Fruit fly (Drosophila melanogaster) Kc167 (cell line): ENCODE measurements around the gene CG14689.

ENCODE experiments used
- Sin3A ChIP-seq: fragments of >200 bp; optimal IDR thresholded peaks from 2 replicates; lab custom pipeline; 2018; ENCODE audit warnings: missing external identifiers
- h ChIP-seq: fragments of >200 bp; optimal IDR thresholded peaks from 3 replicates; lab custom pipeline; 2018; ENCODE audit warnings: missing external identifiers
- insv ChIP-seq: fragments of >200 bp; optimal IDR thresholded peaks from 3 replicates; lab custom pipeline; 2018; ENCODE audit warnings: missing external identifiers

DNA sequence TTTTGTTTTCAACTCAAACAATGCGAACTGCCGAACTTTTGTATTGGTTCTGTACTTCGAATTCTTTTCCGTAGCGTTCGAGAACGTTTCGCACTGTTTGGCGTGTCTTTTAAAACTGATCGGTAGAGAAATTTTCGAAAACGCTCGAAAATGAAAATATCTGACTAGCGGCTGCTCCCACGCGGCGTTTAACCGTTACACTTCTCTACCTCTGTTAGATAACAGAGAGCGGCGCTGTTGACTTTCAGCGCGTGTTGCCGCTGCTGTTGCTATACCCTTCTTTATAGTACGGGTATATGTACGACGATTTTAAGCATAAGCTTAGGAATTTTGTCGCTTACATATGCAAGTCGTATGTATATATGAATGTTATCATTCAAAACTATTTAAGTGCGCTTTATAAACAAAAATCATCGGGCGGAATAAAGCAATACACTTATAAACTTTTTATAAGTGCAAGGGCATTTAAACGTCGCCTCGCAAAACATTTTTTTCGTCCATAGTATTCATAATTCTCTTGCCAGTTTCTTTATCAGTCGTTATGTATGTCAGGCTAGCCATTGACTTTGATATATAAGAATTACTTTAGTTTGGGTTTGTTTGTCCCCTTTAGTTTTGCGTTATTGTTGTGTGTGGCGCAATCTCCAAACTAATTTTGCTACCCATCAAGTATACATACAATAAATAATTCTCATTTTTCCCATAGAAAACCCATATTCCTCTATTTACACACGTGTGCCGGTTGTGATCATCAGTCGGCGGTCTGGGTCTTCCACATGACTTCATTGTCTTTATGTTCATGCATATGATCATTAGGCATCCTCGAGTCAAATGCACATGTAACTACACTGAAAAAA is 30.0 kb downstream of the CG14689 start, which contains the start of gene Phyhd1:
- no peak for TF ChIP-seq insv (lab: Kevin White, UChicago)
- no peak for TF ChIP-seq h
- no peak for TF ChIP-seq Sin3A
